Worm (Caenorhabditis elegans) whole organism, mixed stage, embryonic: Measurements from ENCODE around the gene dmsr-12.

ENCODE experiments used
- ceh-83 ChIP-seq: fragments of 200-800 bp; sonication (Bioruptor generic); optimal IDR thresholded peaks from 2 replicates; lab custom pipeline; 2018; ENCODE audit warnings: mild to moderate bottlenecking, missing genetic modification characterization, missing compliant biosample characterization
- ces-1 ChIP-seq: fragments of 150-350 bp; optimal IDR thresholded peaks from 2 replicates; lab custom pipeline; 2014; ENCODE audit warnings: missing biosample characterization, missing genetic modification reagents, missing genetic modification characterization
- elt-1 ChIP-seq: sonication (generic microtip); optimal IDR thresholded peaks from 2 replicates; lab custom pipeline; 2017; ENCODE audit warnings: missing genetic modification characterization, mild to moderate bottlenecking, missing compliant biosample characterization, antibody characterized with exemption, moderate library complexity, borderline replicate concordance; ENCODE audit not compliant: insufficient read depth
- unc-120 ChIP-seq: sonication (generic microtip); optimal IDR thresholded peaks from 2 replicates; lab custom pipeline; 2017; ENCODE audit warnings: missing genetic modification characterization, missing compliant biosample characterization; ENCODE audit not compliant: poor library complexity, severe bottlenecking

DNA sequence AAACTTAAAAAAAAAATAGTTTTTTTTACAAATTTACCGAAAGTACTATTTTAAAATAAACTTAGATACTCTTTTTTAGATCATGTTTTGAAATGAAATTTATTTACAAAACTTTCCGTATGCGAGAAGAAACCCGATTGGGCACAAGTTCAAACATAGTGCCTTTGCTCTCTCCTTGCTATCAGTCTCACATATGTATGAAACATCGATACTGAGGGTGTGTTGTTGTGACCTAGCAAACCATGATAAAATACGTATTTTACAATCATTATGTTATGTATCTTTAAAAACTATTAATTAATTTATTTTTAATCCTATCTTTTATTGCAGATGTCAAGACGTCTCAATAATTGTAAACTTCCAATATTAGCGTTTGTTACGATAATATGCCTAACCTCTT lies 3.9 kb upstream of the dmsr-12 start:
- TF ChIP-seq ceh-83 (GFP tag; lab: Kevin White, UChicago): no peak
- TF ChIP-seq unc-120 (tag; lab: Kevin White, UChicago): no peak
- TF ChIP-seq ces-1: no peak
- no peak for TF ChIP-seq elt-1 (tag; lab: Kevin White, UChicago)
